Worm (Caenorhabditis elegans): Measurements from ENCODE around the gene Y43B11AR.1.

The Y43B11AR.1 gene

ce11 chrIV:7098509-7099065 is 17.3 kb downstream of the Y43B11AR.1 start, which contains the start of gene ZC477.4 (continued):
- TF ChIP-seq ama-1 (optimal IDR thresholded peaks at IDR 0.05) (peak; percentile 9), hlh-8 (tag; optimal IDR thresholded peaks at IDR 0.05) (peak; percentile 19), C38D4.7 (GFP tag; optimal IDR thresholded peaks at IDR 0.05) (no peak), hlh-15 (tag; optimal IDR thresholded peaks at IDR 0.05) (no peak), lim-6 (tag; optimal IDR thresholded peaks at IDR 0.05) (no peak), ceh-6 (GFP tag; optimal IDR thresholded peaks at IDR 0.05) (no peak), ref-2 (tag; optimal IDR thresholded peaks at IDR 0.05) (no peak), ceh-22 (tag; optimal IDR thresholded peaks at IDR 0.05) (no peak), zip-5 (tag; optimal IDR thresholded peaks at IDR 0.05) (no peak), pros-1 (tag; optimal IDR thresholded peaks at IDR 0.05) (no peak), tbx-7 (tag; optimal IDR thresholded peaks at IDR 0.05) (no peak), che-1 (tag; optimal IDR thresholded peaks at IDR 0.05) (no peak), ceh-30 (tag; optimal IDR thresholded peaks at IDR 0.05) (no peak), pat-9 (tag; optimal IDR thresholded peaks at IDR 0.05) (peak; percentile 74), ceh-31 (tag; optimal IDR thresholded peaks at IDR 0.05) (peak; percentile 7), rnt-1 (tag; optimal IDR thresholded peaks at IDR 0.05) (peak; percentile 77), madf-2 (tag; optimal IDR thresholded peaks at IDR 0.05) (no peak), Y22D7AL.16 (tag; optimal IDR thresholded peaks at IDR 0.05) (no peak), nhr-11 (tag; optimal IDR thresholded peaks at IDR 0.05) (no peak), K02D7.2 (tag; optimal IDR thresholded peaks at IDR 0.05) (no peak), nhr-232 (tag; optimal IDR thresholded peaks at IDR 0.05) (no peak), fkh-10 (GFP tag; optimal IDR thresholded peaks at IDR 0.05) (no peak), hlh-30 (tag; optimal IDR thresholded peaks at IDR 0.05; ENCODE audit: insufficient read depth) (no peak), unc-3 (GFP tag; conservative IDR thresholded peaks at IDR 0.05) (no peak; the same call in 1 of the 2 replicates), unc-3 (tag; optimal IDR thresholded peaks at IDR 0.05) (no peak), ceh-45 (GFP tag; IDR thresholded peaks at IDR 0.05) (no peak), ceh-2 (tag; optimal IDR thresholded peaks at IDR 0.05) (no peak), mec-3 (tag; optimal IDR thresholded peaks at IDR 0.05; ENCODE audit: borderline replicate concordance) (no peak), sox-2 (GFP tag; IDR thresholded peaks at IDR 0.05) (no peak), syd-9 (tag; optimal IDR thresholded peaks at IDR 0.05) (no peak), dve-1 (tag; optimal IDR thresholded peaks at IDR 0.05) (no peak)

- no peak for TF ChIP-seq lim-6 (tag; optimal IDR thresholded peaks at IDR 0.05)
- peak; percentile 56 for TF ChIP-seq ceh-34 (tag; optimal IDR thresholded peaks at IDR 0.05)
- TF ChIP-seq syd-9 (tag; optimal IDR thresholded peaks at IDR 0.05): no peak
- TF ChIP-seq nhr-11 (tag; optimal IDR thresholded peaks at IDR 0.05): no peak
- TF ChIP-seq ceh-18 (tag; optimal IDR thresholded peaks at IDR 0.05): peak; percentile 46
- peak; percentile 21 for TF ChIP-seq unc-55 (GFP tag; optimal IDR thresholded peaks at IDR 0.05)
- TF ChIP-seq odd-2 (tag; optimal IDR thresholded peaks at IDR 0.05): no peak
- peak; percentile 51 for TF ChIP-seq nfya-1 (tag; optimal IDR thresholded peaks at IDR 0.05)
- TF ChIP-seq hlh-6 (tag; optimal IDR thresholded peaks at IDR 0.05): no peak
- peak; percentile 24 for TF ChIP-seq tbx-2 (tag; optimal IDR thresholded peaks at IDR 0.05)
Observed at ce11 chrIV:7099377-7099776, 18.1 kb downstream of the Y43B11AR.1 start.

ce11 chrIV:7103211-7103679 is 21.9 kb downstream of the Y43B11AR.1 start, which contains the start of the genes rde-8 and ZC477.3:
Gene rde-8 (minus strand): TSS chrIV:7103261.
Gene ZC477.3 (plus strand): TSS chrIV:7103492.
- TF ChIP-seq unc-42 (tag; optimal IDR thresholded peaks at IDR 0.05): peak; percentile 16
- TF ChIP-seq dmd-4 (tag; optimal IDR thresholded peaks at IDR 0.05; ENCODE audit: borderline replicate concordance): no peak
- peak; percentile 37 for TF ChIP-seq nfya-1 (tag; optimal IDR thresholded peaks at IDR 0.05)
